Worm (Caenorhabditis elegans) whole organism, young adult: ENCODE results near the gene pix-1.

ENCODE experiments used
- D2030.7 ChIP-seq: fragments of 200-800 bp; sonication (Bioruptor generic); IDR thresholded peaks from 2 replicates; pipeline ENCODE4 v1.3.6; 2022; ENCODE audit warnings: missing genetic modification reagents, missing genetic modification characterization, missing compliant biosample characterization
- attf-5 ChIP-seq: fragments of 200-800 bp; sonication (Bioruptor generic); optimal IDR thresholded peaks from 2 replicates; lab custom pipeline; 2018; ENCODE audit warnings: mild to moderate bottlenecking, missing genetic modification characterization, missing compliant biosample characterization
- him-1 ChIP-seq: sonication (generic microtip); optimal IDR thresholded peaks from 2 replicates; lab custom pipeline; 2016; ENCODE audit warnings: missing genotype, missing genetic modification reagents, missing genetic modification characterization, missing compliant biosample characterization
- mcd-1 ChIP-seq: fragments of 200-800 bp; sonication (Bioruptor generic); IDR thresholded peaks from 2 replicates; pipeline ENCODE4 v1.3.6; 2022; ENCODE audit warnings: missing genetic modification reagents, missing genetic modification characterization, missing compliant biosample characterization
- sdz-38 ChIP-seq: sonication (generic microtip); optimal IDR thresholded peaks from 2 replicates; lab custom pipeline; 2016; ENCODE audit warnings: missing genotype, missing genetic modification characterization, missing compliant biosample characterization
- snpc-4 ChIP-seq, 5 experiments: fragments of 150-350 bp in 1 of 5; sonication (generic microtip) in 4 of 5; optimal IDR thresholded peaks; 2 replicates each; lab custom pipeline; 2014 to 2018; ENCODE audit warnings: missing genetic modification characterization in 5 of 5, missing biosample characterization in 3 of 5, antibody characterized with exemption in 2 of 5, mild to moderate bottlenecking in 2 of 5, missing compliant biosample characterization in 2 of 5, missing genotype in 2 of 5, moderate library complexity in 2 of 5, missing genetic modification reagents in 1 of 5

- no peak for TF ChIP-seq him-1
- TF ChIP-seq attf-5 (GFP tag; lab: Kevin White, UChicago) = no peak
- no peak for TF ChIP-seq snpc-4 (GFP tag; optimal IDR thresholded peaks at IDR 0.05; lab: Kevin White, UChicago)
- no peak for TF ChIP-seq snpc-4 (tag; optimal IDR thresholded peaks at IDR 0.05; lab: Kevin White, UChicago)
- TF ChIP-seq D2030.7 = no peak
- no peak for TF ChIP-seq mcd-1 (GFP tag; lab: Robert Waterston, UW)
- no peak for TF ChIP-seq sdz-38 (tag; lab: Kevin White, UChicago)
Measured at ce11 chrX:13767282-13767681, 40.2 kb downstream of the pix-1 start.
